ENCODE assay signal across 1 worm cellular context in genomic region chrV:20712318-20712993, ce11.
TF ChIP-seq lines count a peak whose summit lies in the region.

No protein-coding gene starts in this region.

TF ChIP-seq in whole organism, L1 larva, 84 proteins besides CTCF, POLR2A, EP300 and RAD21 (continued from another document):
- TF ChIP-seq dpl-1 (GFP tag; optimal IDR thresholded peaks at IDR 0.05; lab: Kevin White, UChicago) (peak in 1 of 3 experiments; percentile 1), isw-1 (GFP tag; IDR thresholded peaks at IDR 0.05; lab: Robert Waterston, UW) (no peak), dsc-1 (tag; optimal IDR thresholded peaks at IDR 0.05; lab: Kevin White, UChicago) (no peak), nhr-47 (tag; optimal IDR thresholded peaks at IDR 0.05; lab: Kevin White, UChicago) (no peak), snu-23 (GFP tag; optimal IDR thresholded peaks at IDR 0.05; lab: Kevin White, UChicago) (no peak)
